Worm (Caenorhabditis elegans) whole organism, L2 larva: ENCODE data around the gene Y37H2A.1.

Source experiments
- F13H6.1 ChIP-seq: sonication (generic microtip); optimal IDR thresholded peaks from 2 replicates; lab custom pipeline; 2016; ENCODE audit warnings: missing genetic modification characterization, missing compliant biosample characterization
- Y55F3AM.14 ChIP-seq: fragments of 200-800 bp; sonication (Bioruptor generic); optimal IDR thresholded peaks from 2 replicates; lab custom pipeline; 2018; ENCODE audit warnings: mild to moderate bottlenecking, missing genetic modification characterization, missing compliant biosample characterization
- blmp-1 ChIP-seq: sonication (generic microtip); optimal IDR thresholded peaks from 2 replicates; lab custom pipeline; 2017; ENCODE audit warnings: missing genetic modification characterization, mild to moderate bottlenecking, missing compliant biosample characterization, antibody characterized with exemption, moderate library complexity; ENCODE audit not compliant: insufficient read depth
- egl-27 ChIP-seq: sonication (generic microtip); optimal IDR thresholded peaks from 3 replicates; lab custom pipeline; 2017; ENCODE audit warnings: missing biosample characterization, missing genetic modification reagents, missing genetic modification characterization
- nhr-10 ChIP-seq: sonication (generic microtip); optimal IDR thresholded peaks from 2 replicates; lab custom pipeline; 2017; ENCODE audit warnings: missing biosample characterization, missing genetic modification characterization
- nhr-12 ChIP-seq: fragments of 150-350 bp; optimal IDR thresholded peaks from 2 replicates; lab custom pipeline; 2014; ENCODE audit warnings: missing biosample characterization, missing genetic modification characterization
- nhr-237 ChIP-seq: fragments of 150-350 bp; optimal IDR thresholded peaks from 2 replicates; lab custom pipeline; 2014; ENCODE audit warnings: missing biosample characterization, missing genetic modification characterization
- sem-4 ChIP-seq: fragments of 150-350 bp; optimal IDR thresholded peaks from 2 replicates; lab custom pipeline; 2014; ENCODE audit warnings: missing biosample characterization, missing genetic modification reagents, missing genetic modification characterization
- sma-3 ChIP-seq: sonication (generic microtip); optimal IDR thresholded peaks from 2 replicates; lab custom pipeline; 2016; ENCODE audit warnings: missing genetic modification reagents, missing genetic modification characterization, missing compliant biosample characterization
- unc-62 ChIP-seq: fragments of 150-350 bp; optimal IDR thresholded peaks from 2 replicates; lab custom pipeline; 2014; ENCODE audit warnings: missing biosample characterization, missing genetic modification reagents, missing genetic modification characterization

- TF ChIP-seq nhr-237 (tag; lab: Kevin White, UChicago) (no peak), nhr-12 (tag; lab: Kevin White, UChicago) (no peak), sem-4 (tag; lab: Kevin White, UChicago) (no peak), nhr-10 (tag; lab: Kevin White, UChicago) (no peak), unc-62 (GFP tag; lab: Kevin White, UChicago) (no peak), blmp-1 (tag; lab: Kevin White, UChicago) (no peak), sma-3 (GFP tag; lab: Kevin White, UChicago) (no peak), F13H6.1 (tag; lab: Kevin White, UChicago) (no peak), Y55F3AM.14 (GFP tag; lab: Kevin White, UChicago) (no peak), egl-27 (tag; lab: Kevin White, UChicago) (no peak)
These were observed 29.6 kb downstream of the Y37H2A.1 start for ce11 chrV:18137679-18138078.
